Worm (Caenorhabditis elegans) whole organism, L1 larva: ENCODE data around the gene W02D7.6.

Experiments used
- C04F5.9 ChIP-seq: sonication (generic microtip); optimal IDR thresholded peaks from 2 replicates; lab custom pipeline; 2016; ENCODE audit warnings: missing genetic modification characterization, missing compliant biosample characterization
- C16A3.4 ChIP-seq: fragments of 150-350 bp; optimal IDR thresholded peaks from 2 replicates; lab custom pipeline; 2014; ENCODE audit warnings: missing biosample characterization, missing genetic modification characterization
- C34B4.2 ChIP-seq: sonication (generic microtip); optimal IDR thresholded peaks from 2 replicates; lab custom pipeline; 2017; ENCODE audit warnings: mild to moderate bottlenecking, missing genetic modification characterization, missing compliant biosample characterization
- F16B12.6 ChIP-seq: fragments of 150-350 bp; optimal IDR thresholded peaks from 2 replicates; lab custom pipeline; 2014; ENCODE audit warnings: missing biosample characterization, missing genetic modification characterization
- Y116A8C.19 ChIP-seq: sonication (generic microtip); optimal IDR thresholded peaks from 2 replicates; lab custom pipeline; 2016; ENCODE audit warnings: missing compliant biosample characterization, missing genetic modification characterization, borderline replicate concordance
- aha-1 ChIP-seq: fragments of 150-350 bp; optimal IDR thresholded peaks from 2 replicates; lab custom pipeline; 2014; ENCODE audit warnings: missing biosample characterization, missing genetic modification characterization
- aly-2 ChIP-seq: fragments of 150-350 bp; optimal IDR thresholded peaks from 2 replicates; lab custom pipeline; 2014; ENCODE audit warnings: missing biosample characterization, missing genetic modification characterization
- ama-1 ChIP-seq: fragments of 150-350 bp; optimal IDR thresholded peaks from 2 replicates; lab custom pipeline; 2014
- blmp-1 ChIP-seq: fragments of 150-350 bp; optimal IDR thresholded peaks from 2 replicates; lab custom pipeline; 2014; ENCODE audit warnings: missing biosample characterization, missing genetic modification characterization
- ceh-82 ChIP-seq, 3 experiments: fragments of 150-350 bp in 1 of 3; sonication (generic microtip) in 2 of 3; optimal IDR thresholded peaks; 2 replicates each; lab custom pipeline; 2014 to 2017; ENCODE audit warnings: missing biosample characterization in 3 of 3, missing genetic modification characterization in 3 of 3
- ceh-88 ChIP-seq: fragments of 200-800 bp; sonication (Bioruptor generic); IDR thresholded peaks from 2 replicates; pipeline ENCODE4 v1.3.6; 2022; ENCODE audit warnings: missing genetic modification characterization, missing compliant biosample characterization
- ceh-90 ChIP-seq: sonication (generic microtip); optimal IDR thresholded peaks from 2 replicates; lab custom pipeline; 2016; ENCODE audit warnings: missing genetic modification characterization, missing compliant biosample characterization
- dpl-1 ChIP-seq, 3 experiments: fragments of 150-350 bp in 2 of 3; sonication (generic microtip) in 1 of 3; optimal IDR thresholded peaks; 2 replicates each; lab custom pipeline; 2014 to 2017; ENCODE audit warnings: missing biosample characterization in 3 of 3, missing genetic modification characterization in 3 of 3, missing genetic modification reagents in 3 of 3
- dsc-1 ChIP-seq: sonication (generic microtip); optimal IDR thresholded peaks from 2 replicates; lab custom pipeline; 2016; ENCODE audit warnings: mild to moderate bottlenecking, missing genetic modification characterization, missing compliant biosample characterization
- efl-1 ChIP-seq, 4 experiments: fragments of 150-350 bp; optimal IDR thresholded peaks in 3 of 4; peaks in 1 of 4; 1 replicate in 1 of 4; 2 replicates in 3 of 4; lab custom pipeline; 2014; ENCODE audit warnings: missing biosample characterization in 2 of 4, missing genetic modification characterization in 2 of 4, missing genetic modification reagents in 2 of 4
- ets-5 ChIP-seq: fragments of 200-800 bp; sonication (Bioruptor generic); IDR thresholded peaks from 2 replicates; pipeline ENCODE4 v1.3.6; 2022; ENCODE audit warnings: missing genetic modification characterization, missing compliant biosample characterization
- fkh-4 ChIP-seq: sonication (generic microtip); optimal IDR thresholded peaks from 2 replicates; lab custom pipeline; 2016; ENCODE audit warnings: missing compliant biosample characterization, missing genetic modification characterization, borderline replicate concordance
- fkh-8 ChIP-seq: sonication (generic microtip); optimal IDR thresholded peaks from 2 replicates; lab custom pipeline; 2016; ENCODE audit warnings: mild to moderate bottlenecking, missing genetic modification characterization, missing compliant biosample characterization
- fos-1 ChIP-seq: fragments of 150-350 bp; optimal IDR thresholded peaks from 2 replicates; lab custom pipeline; 2014; ENCODE audit warnings: missing biosample characterization, missing genetic modification characterization
- hlh-17 ChIP-seq: fragments of 200-800 bp; sonication (Bioruptor generic); optimal IDR thresholded peaks from 2 replicates; lab custom pipeline; 2018; ENCODE audit warnings: missing genetic modification characterization, mild to moderate bottlenecking, missing compliant biosample characterization, moderate library complexity, borderline replicate concordance
- hpl-2 ChIP-seq: fragments of 150-350 bp; optimal IDR thresholded peaks from 2 replicates; lab custom pipeline; 2014; ENCODE audit warnings: missing biosample characterization, missing genetic modification reagents, missing genetic modification characterization
- jun-1 ChIP-seq: fragments of 150-350 bp; optimal IDR thresholded peaks from 2 replicates; lab custom pipeline; 2014; ENCODE audit warnings: missing biosample characterization, missing genetic modification reagents, missing genetic modification characterization
- lin-13 ChIP-seq: fragments of 150-350 bp; optimal IDR thresholded peaks from 2 replicates; lab custom pipeline; 2014; ENCODE audit warnings: missing biosample characterization, missing genetic modification reagents, missing genetic modification characterization
- lin-14 ChIP-seq: fragments of 200-800 bp; sonication (Bioruptor generic); optimal IDR thresholded peaks from 2 replicates; lab custom pipeline; 2018; ENCODE audit warnings: mild to moderate bottlenecking, missing genetic modification characterization, moderate library complexity, missing compliant biosample characterization
- lin-15B ChIP-seq: fragments of 150-350 bp; sonication (generic microtip); optimal IDR thresholded peaks from 3 replicates; lab custom pipeline; 2014; ENCODE audit warnings: missing biosample characterization, missing genetic modification characterization
- mdl-1 ChIP-seq, 2 experiments: fragments of 150-350 bp; optimal IDR thresholded peaks; 2 replicates each; lab custom pipeline; 2014 to 2017; ENCODE audit warnings: missing biosample characterization in 2 of 2, missing genetic modification characterization in 2 of 2, inconsistent platforms in 1 of 2
- mep-1 ChIP-seq: fragments of 150-350 bp; optimal IDR thresholded peaks from 2 replicates; lab custom pipeline; 2014; ENCODE audit warnings: missing biosample characterization, missing genetic modification characterization
- nhr-11 ChIP-seq: fragments of 150-350 bp; optimal IDR thresholded peaks from 2 replicates; lab custom pipeline; 2014; ENCODE audit warnings: missing biosample characterization, missing genetic modification characterization
- nhr-12 ChIP-seq: sonication (generic microtip); optimal IDR thresholded peaks from 2 replicates; lab custom pipeline; 2017; ENCODE audit warnings: missing biosample characterization, missing genetic modification characterization
- nhr-19 ChIP-seq: fragments of 200-800 bp; sonication (Bioruptor generic); conservative IDR thresholded peaks from 2 replicates; pipeline ENCODE4 v1.3.6; 2022; ENCODE audit warnings: missing genetic modification characterization, missing compliant biosample characterization
- nhr-237 ChIP-seq: fragments of 150-350 bp; optimal IDR thresholded peaks from 2 replicates; lab custom pipeline; 2014; ENCODE audit warnings: missing biosample characterization, missing genetic modification characterization
- nhr-28 ChIP-seq: fragments of 150-350 bp; optimal IDR thresholded peaks from 2 replicates; lab custom pipeline; 2014; ENCODE audit warnings: missing biosample characterization, missing genetic modification characterization
- nhr-47 ChIP-seq: sonication (generic microtip); optimal IDR thresholded peaks from 2 replicates; lab custom pipeline; 2016; ENCODE audit warnings: mild to moderate bottlenecking, missing genetic modification characterization, moderate library complexity, missing compliant biosample characterization
- nhr-71 ChIP-seq: sonication (generic microtip); optimal IDR thresholded peaks from 2 replicates; lab custom pipeline; 2016; ENCODE audit warnings: mild to moderate bottlenecking, missing genetic modification characterization, moderate library complexity, missing compliant biosample characterization
- nhr-76 ChIP-seq: sonication (generic microtip); optimal IDR thresholded peaks from 2 replicates; lab custom pipeline; 2017; ENCODE audit warnings: missing biosample characterization, missing genetic modification characterization
- nhr-85 ChIP-seq: sonication (generic microtip); peaks from one replicate; lab custom pipeline; 2016; ENCODE audit warnings: missing genetic modification characterization, inconsistent platforms, missing compliant biosample characterization
- nhr-90 ChIP-seq: sonication (generic microtip); optimal IDR thresholded peaks from 2 replicates; lab custom pipeline; 2016; ENCODE audit warnings: mild to moderate bottlenecking, missing genetic modification characterization, missing compliant biosample characterization; ENCODE audit not compliant: poor library complexity
- pag-3 ChIP-seq: sonication (generic microtip); optimal IDR thresholded peaks from 2 replicates; lab custom pipeline; 2017; ENCODE audit warnings: missing genetic modification characterization, mild to moderate bottlenecking, missing compliant biosample characterization, antibody characterized with exemption, borderline replicate concordance; ENCODE audit not compliant: insufficient read depth
- pax-3 ChIP-seq: fragments of 200-800 bp; sonication (Bioruptor generic); optimal IDR thresholded peaks from 2 replicates; lab custom pipeline; 2018; ENCODE audit warnings: mild to moderate bottlenecking, missing genetic modification characterization, moderate library complexity, missing compliant biosample characterization
- rnt-1 ChIP-seq: sonication (generic microtip); optimal IDR thresholded peaks from 2 replicates; lab custom pipeline; 2016; ENCODE audit warnings: mild to moderate bottlenecking, missing genetic modification characterization, moderate library complexity, missing compliant biosample characterization
- skn-1 ChIP-seq: fragments of 150-350 bp; optimal IDR thresholded peaks from 2 replicates; lab custom pipeline; 2014; ENCODE audit warnings: missing biosample characterization, missing genetic modification characterization
- sox-4 ChIP-seq: sonication (generic microtip); optimal IDR thresholded peaks from 2 replicates; lab custom pipeline; 2016; ENCODE audit warnings: missing genetic modification characterization, missing compliant biosample characterization
- sup-37 ChIP-seq: fragments of 200-800 bp; sonication (Bioruptor generic); optimal IDR thresholded peaks from 2 replicates; lab custom pipeline; 2018; ENCODE audit warnings: mild to moderate bottlenecking, missing genetic modification characterization, missing compliant biosample characterization
- unc-130 ChIP-seq: fragments of 150-350 bp; optimal IDR thresholded peaks from 2 replicates; lab custom pipeline; 2017; ENCODE audit warnings: missing biosample characterization, missing genetic modification characterization, inconsistent platforms
- unc-98 ChIP-seq: fragments of 200-800 bp; sonication (Bioruptor generic); IDR thresholded peaks from 2 replicates; pipeline ENCODE4 v1.3.6; 2022; ENCODE audit warnings: missing genetic modification characterization, missing compliant biosample characterization
- vab-15 ChIP-seq: sonication (generic microtip); optimal IDR thresholded peaks from 2 replicates; lab custom pipeline; 2017; ENCODE audit warnings: missing genotype, mild to moderate bottlenecking, missing genetic modification characterization, missing compliant biosample characterization
- xbp-1 ChIP-seq: sonication (generic microtip); optimal IDR thresholded peaks from 2 replicates; lab custom pipeline; 2016; ENCODE audit warnings: missing genetic modification characterization, missing compliant biosample characterization
- zag-1 ChIP-seq: fragments of 150-350 bp; optimal IDR thresholded peaks from 2 replicates; lab custom pipeline; 2014; ENCODE audit warnings: missing biosample characterization, missing genetic modification characterization
- zip-4 ChIP-seq: fragments of 200-800 bp; sonication (Bioruptor generic); optimal IDR thresholded peaks from 2 replicates; lab custom pipeline; 2018; ENCODE audit warnings: mild to moderate bottlenecking, missing genetic modification characterization, moderate library complexity, missing compliant biosample characterization
- ztf-11 ChIP-seq, 2 experiments: sonication (generic microtip); optimal IDR thresholded peaks; 2 replicates each; lab custom pipeline; 2016 to 2017; ENCODE audit warnings: missing genetic modification characterization in 2 of 2, missing biosample characterization in 1 of 2, missing compliant biosample characterization in 1 of 2
- ztf-4 ChIP-seq: fragments of 150-350 bp; optimal IDR thresholded peaks from 2 replicates; lab custom pipeline; 2014; ENCODE audit warnings: missing biosample characterization, missing genetic modification characterization

Gene W02D7.6

ce11 chrV:8348959-8349389 lies 47.7 kb upstream of the W02D7.6 start (continued):
- peak; percentile 93 for TF ChIP-seq dsc-1 (tag; lab: Kevin White, UChicago)
- TF ChIP-seq fkh-8 (tag; lab: Kevin White, UChicago), result peak; percentile 38
- peak; percentile 89 for TF ChIP-seq xbp-1 (tag; lab: Kevin White, UChicago)
- peak; percentile 46 for TF ChIP-seq lin-15B (tag; lab: Kevin White, UChicago)
- peak; percentile 73 for TF ChIP-seq sup-37 (GFP tag; lab: Kevin White, UChicago)
- TF ChIP-seq aha-1 (tag; lab: Kevin White, UChicago), result no peak
- no peak for TF ChIP-seq fkh-4 (tag; lab: Kevin White, UChicago)
- TF ChIP-seq aly-2, result peak; percentile 49
- TF ChIP-seq pax-3 (tag; lab: Kevin White, UChicago), result peak; percentile 74
- peak; percentile 95 for TF ChIP-seq nhr-47
- TF ChIP-seq nhr-11 (tag; lab: Kevin White, UChicago), result peak; percentile 28
- TF ChIP-seq ets-5, result no peak
- peak; percentile 8 for TF ChIP-seq nhr-237 (tag; lab: Kevin White, UChicago)
- peak; percentile 75 for TF ChIP-seq fos-1 (tag; lab: Kevin White, UChicago)
- TF ChIP-seq rnt-1 (tag; lab: Kevin White, UChicago), result peak; percentile 97
- TF ChIP-seq ama-1 (lab: Kevin White, UChicago), result peak; percentile 96
- no peak for TF ChIP-seq nhr-76 (tag; lab: Kevin White, UChicago)
- TF ChIP-seq ceh-90 (tag; lab: Kevin White, UChicago), result no peak
- TF ChIP-seq C16A3.4, result peak; percentile 39
- TF ChIP-seq hpl-2 (GFP tag; lab: Kevin White, UChicago), result peak; percentile 63
- TF ChIP-seq efl-1 (optimal IDR thresholded peaks at IDR 0.05; lab: Kevin White, UChicago), result peak; percentile 66 to 77
- TF ChIP-seq efl-1 (GFP tag; optimal IDR thresholded peaks at IDR 0.05 in 1 of 2; lab: Kevin White, UChicago), result peak; percentile 53 to 96
- TF ChIP-seq skn-1 (tag; lab: Kevin White, UChicago), result peak; percentile 71
- TF ChIP-seq nhr-85 (tag; lab: Kevin White, UChicago), result peak; percentile 97
- TF ChIP-seq dpl-1 (GFP tag; optimal IDR thresholded peaks at IDR 0.05; lab: Kevin White, UChicago), result peak; percentile 37 to 64 (median 56)
- peak; percentile 55 for TF ChIP-seq jun-1
- TF ChIP-seq F16B12.6 (tag; lab: Kevin White, UChicago), result peak; percentile 37
- no peak for TF ChIP-seq unc-98
- no peak for TF ChIP-seq hlh-17 (GFP tag; lab: Kevin White, UChicago)
- TF ChIP-seq ztf-11 (tag; optimal IDR thresholded peaks at IDR 0.05; lab: Kevin White, UChicago), result peak in 1 of 2 experiments; percentile 69
- TF ChIP-seq mep-1, result peak; percentile 81
- TF ChIP-seq lin-14 (GFP tag; lab: Kevin White, UChicago), result peak; percentile 92
- no peak for TF ChIP-seq Y116A8C.19 (tag; lab: Kevin White, UChicago)
- TF ChIP-seq lin-13 (GFP tag; lab: Kevin White, UChicago), result peak; percentile 59
- TF ChIP-seq mdl-1 (tag; optimal IDR thresholded peaks at IDR 0.05; lab: Kevin White, UChicago), result peak in 1 of 2 experiments; percentile 59
- peak; percentile 95 for TF ChIP-seq nhr-19
- peak; percentile 96 for TF ChIP-seq nhr-90 (tag; lab: Kevin White, UChicago)
- TF ChIP-seq vab-15 (tag; lab: Kevin White, UChicago), result no peak
- TF ChIP-seq unc-130 (tag; lab: Kevin White, UChicago), result peak; percentile 22
- TF ChIP-seq ztf-4 (tag; lab: Kevin White, UChicago), result peak; percentile 77
- TF ChIP-seq zag-1 (tag; lab: Kevin White, UChicago), result no peak
- TF ChIP-seq nhr-71 (tag; lab: Kevin White, UChicago), result peak; percentile 95
- TF ChIP-seq nhr-12 (tag; lab: Kevin White, UChicago), result no peak
- TF ChIP-seq C34B4.2 (tag; lab: Kevin White, UChicago), result no peak
- peak; percentile 45 for TF ChIP-seq C04F5.9
- peak; percentile 26 for TF ChIP-seq blmp-1 (tag; lab: Kevin White, UChicago)
- TF ChIP-seq ceh-88 (GFP tag; lab: Robert Waterston, UW), result 0 out of 2 replicates have a peak, but pooled peaks have one; percentile 28
- TF ChIP-seq zip-4 (GFP tag; lab: Kevin White, UChicago), result peak; percentile 69
- peak; percentile 85 to 86 (median 85) for TF ChIP-seq ceh-82 (tag; optimal IDR thresholded peaks at IDR 0.05; lab: Kevin White, UChicago)
- no peak for TF ChIP-seq nhr-28 (tag; lab: Kevin White, UChicago)
- TF ChIP-seq sox-4 (tag; lab: Kevin White, UChicago), result peak; percentile 49
- TF ChIP-seq pag-3, result no peak
- TF ChIP-seq, all 84 proteins: peak for 58
